Worm (Caenorhabditis elegans): ENCODE data around the gene ZK686.5.

DNA sequence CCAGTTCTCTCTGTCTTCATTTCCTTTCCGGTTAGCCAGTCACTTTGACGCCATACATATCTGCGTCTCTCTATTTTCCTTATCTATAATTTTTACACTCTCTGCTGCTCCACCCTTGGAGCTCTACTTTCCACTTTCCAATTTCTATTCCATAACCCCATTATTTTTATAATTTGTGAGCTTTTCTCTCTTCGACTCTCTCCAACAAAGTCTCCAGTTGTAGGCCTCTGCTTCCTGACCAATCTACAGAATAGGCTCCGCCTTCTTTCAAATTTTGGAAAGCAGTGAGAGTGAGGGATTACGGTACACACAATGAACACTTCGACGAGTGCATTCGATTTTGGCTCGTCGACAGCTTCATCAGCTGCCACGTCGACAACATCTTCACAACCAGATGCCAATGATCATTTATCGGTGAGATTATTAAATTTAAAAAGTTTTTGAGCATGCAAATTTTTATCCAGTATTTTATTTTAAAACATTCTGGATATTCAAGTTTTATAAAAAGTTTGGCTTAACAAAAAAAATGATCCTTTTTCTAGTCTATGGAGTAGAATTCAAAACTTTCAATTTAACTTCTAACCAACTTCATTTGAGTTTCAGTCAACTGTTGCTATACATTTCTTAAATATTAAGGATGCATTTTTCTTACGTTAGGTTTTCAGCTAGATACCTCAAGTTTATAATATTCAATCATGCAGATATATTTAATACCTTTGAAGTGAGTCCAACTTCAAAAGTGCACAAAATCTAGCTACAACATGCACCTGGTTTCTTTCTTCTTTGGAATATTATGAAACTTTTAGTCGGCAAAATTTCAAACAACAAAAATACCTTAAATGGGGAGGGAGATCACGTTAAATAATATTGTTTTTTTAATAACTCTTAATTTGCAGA lies 47.1 kb upstream of the ZK686.5 start, which contains the start of gene egl-5:
- TF ChIP-seq ceh-31 (tag; optimal IDR thresholded peaks at IDR 0.05) (no peak), npax-4 (tag; optimal IDR thresholded peaks at IDR 0.05) (no peak), tbx-7 (tag; optimal IDR thresholded peaks at IDR 0.05) (no peak), pha-4 (tag; optimal IDR thresholded peaks at IDR 0.05) (no peak), ceh-14 (tag; optimal IDR thresholded peaks at IDR 0.05) (no peak)

Measured in whole organism, late embryonic.